Fruit fly (Drosophila melanogaster) whole organism, wandering third instar larva: ENCODE results near the gene mei-217.

ENCODE experiments used
- Abd-B ChIP-seq: fragments of >200 bp; optimal IDR thresholded peaks from 2 replicates; lab custom pipeline; 2017; ENCODE audit warnings: missing biosample characterization, missing genetic modification characterization
- CG9705 ChIP-seq: fragments of 200-800 bp; sonication (Bioruptor generic); optimal IDR thresholded peaks from 2 replicates; lab custom pipeline; 2018; ENCODE audit warnings: missing biosample characterization, mild to moderate bottlenecking, missing genetic modification characterization
- GATAd ChIP-seq: sonication (Bioruptor generic); optimal IDR thresholded peaks from 2 replicates; lab custom pipeline; 2016; ENCODE audit warnings: missing biosample characterization, missing genetic modification characterization
- Myc ChIP-seq: fragments of >200 bp; optimal IDR thresholded peaks from 2 replicates; lab custom pipeline; 2017
- OdsH ChIP-seq: fragments of 200-800 bp; sonication (Bioruptor generic); optimal IDR thresholded peaks from 2 replicates; lab custom pipeline; 2016; ENCODE audit warnings: missing biosample characterization, mild to moderate bottlenecking, missing genetic modification characterization
- brk ChIP-seq: fragments of 200-800 bp; sonication (Bioruptor generic); optimal IDR thresholded peaks from 2 replicates; lab custom pipeline; 2016; ENCODE audit warnings: missing biosample characterization, mild to moderate bottlenecking, missing genetic modification characterization
- dsf ChIP-seq: sonication (Bioruptor generic); optimal IDR thresholded peaks from 2 replicates; lab custom pipeline; 2016; ENCODE audit warnings: missing biosample characterization, missing genetic modification characterization, borderline replicate concordance
- h ChIP-seq: fragments of 200-800 bp; sonication (Bioruptor generic); optimal IDR thresholded peaks from 3 replicates; lab custom pipeline; 2016; ENCODE audit warnings: missing biosample characterization, mild to moderate bottlenecking, missing genetic modification characterization
- lola ChIP-seq: fragments of >200 bp; optimal IDR thresholded peaks from 2 replicates; lab custom pipeline; 2017; ENCODE audit warnings: missing biosample characterization, missing genetic modification characterization
- pan ChIP-seq: fragments of >200 bp; optimal IDR thresholded peaks from 2 replicates; lab custom pipeline; 2017

DNA sequence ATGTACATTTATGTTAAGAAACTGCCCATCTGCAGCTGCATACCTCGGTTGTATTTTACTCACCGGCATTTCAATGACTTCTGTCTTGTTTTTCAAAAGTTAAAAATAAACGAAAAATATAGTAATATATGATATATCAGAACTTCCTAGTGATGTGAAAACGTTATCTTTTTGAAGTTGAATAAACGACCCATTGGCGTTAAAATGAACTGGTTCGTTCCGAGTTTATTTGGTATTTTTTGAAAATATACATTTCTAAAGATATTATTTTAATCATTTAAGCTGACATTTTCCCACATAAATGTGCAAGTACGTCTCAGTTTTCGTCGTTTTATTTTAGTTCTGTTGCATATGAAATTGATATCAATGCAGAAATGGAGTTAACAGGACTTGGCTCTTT lies 37.1 kb downstream of the mei-217 start, which contains the start of gene Arpc3B:
- TF ChIP-seq h (GFP tag; lab: Kevin White, UChicago) (no peak), Myc (lab: Kevin White, UChicago) (no peak), GATAd (no peak), OdsH (GFP tag; lab: Kevin White, UChicago) (no peak), CG9705 (no peak), brk (GFP tag; lab: Kevin White, UChicago) (no peak), dsf (GFP tag; lab: Kevin White, UChicago) (no peak), Abd-B (GFP tag; lab: Kevin White, UChicago) (no peak), pan (lab: Kevin White, UChicago) (no peak), lola (no peak)
